Fruit fly (Drosophila melanogaster): ENCODE results near the gene CG42371.

The CG42371 gene

dm6 chr2L:2202018-2202852 is 14.8 kb downstream of the CG42371 start:
- peak; percentile 54 for TF ChIP-seq jim (GFP tag; optimal IDR thresholded peaks at IDR 0.05)
- peak; percentile 87 for TF ChIP-seq Dif (GFP tag; optimal IDR thresholded peaks at IDR 0.05; ENCODE audit: partially characterized antibody)
- TF ChIP-seq Hnf4 (GFP tag; optimal IDR thresholded peaks at IDR 0.05): peak; percentile 100
- peak; percentile 100 for TF ChIP-seq fru (GFP tag; optimal IDR thresholded peaks at IDR 0.05)
- peak; percentile 100 for TF ChIP-seq woc (GFP tag; optimal IDR thresholded peaks at IDR 0.05)
- peak; percentile 99 for TF ChIP-seq tai (GFP tag; optimal IDR thresholded peaks at IDR 0.05)
- TF ChIP-seq Dfd (GFP tag; optimal IDR thresholded peaks at IDR 0.05): no peak
- no peak for TF ChIP-seq GATAd (GFP tag; optimal IDR thresholded peaks at IDR 0.05)
- TF ChIP-seq h (GFP tag; optimal IDR thresholded peaks at IDR 0.05): peak; percentile 100
- no peak for TF ChIP-seq Myc (optimal IDR thresholded peaks at IDR 0.05)
- no peak for TF ChIP-seq Hr78 (GFP tag; optimal IDR thresholded peaks at IDR 0.05)
- peak; percentile 98 for TF ChIP-seq CG9705 (GFP tag; optimal IDR thresholded peaks at IDR 0.05)
- no peak for TF ChIP-seq usp (GFP tag; optimal IDR thresholded peaks at IDR 0.05)
- TF ChIP-seq CG32264 (GFP tag; optimal IDR thresholded peaks at IDR 0.05): peak; percentile 99
- TF ChIP-seq dl (GFP tag; optimal IDR thresholded peaks at IDR 0.05; ENCODE audit: insufficient read depth in 1 of 2, partially characterized antibody in 2 of 2): peak; percentile 74 to 82
- TF ChIP-seq Abd-B (GFP tag; optimal IDR thresholded peaks at IDR 0.05): peak; percentile 1
- TF ChIP-seq Jra (GFP tag; optimal IDR thresholded peaks at IDR 0.05): peak; percentile 99
- TF ChIP-seq Hr83 (GFP tag; optimal IDR thresholded peaks at IDR 0.05; ENCODE audit: poor library complexity, severe bottlenecking): peak; percentile 84
- TF ChIP-seq ey (GFP tag; optimal IDR thresholded peaks at IDR 0.05): peak; percentile 100
- TF ChIP-seq psq (GFP tag; optimal IDR thresholded peaks at IDR 0.05): peak; percentile 99
- peak; percentile 24 for TF ChIP-seq N (GFP tag; optimal IDR thresholded peaks at IDR 0.05)
- peak; percentile 98 for TF ChIP-seq dsf (GFP tag; optimal IDR thresholded peaks at IDR 0.05; ENCODE audit: borderline replicate concordance)
- TF ChIP-seq dmrt93B (GFP tag; optimal IDR thresholded peaks at IDR 0.05): peak; percentile 99
- TF ChIP-seq CrebA (GFP tag; optimal IDR thresholded peaks at IDR 0.05; ENCODE audit: borderline replicate concordance): peak; percentile 97
- TF ChIP-seq Rel (GFP tag; optimal IDR thresholded peaks at IDR 0.05): peak; percentile 100
- TF ChIP-seq Rel (tag; optimal IDR thresholded peaks at IDR 0.05): peak; percentile 64
- peak; percentile 99 for TF ChIP-seq sage (GFP tag; optimal IDR thresholded peaks at IDR 0.05)
- TF ChIP-seq Mio (GFP tag; optimal IDR thresholded peaks at IDR 0.05): peak; percentile 94
- peak; percentile 97 for TF ChIP-seq sv (GFP tag; optimal IDR thresholded peaks at IDR 0.05)
- peak; percentile 100 for TF ChIP-seq rgr (GFP tag; optimal IDR thresholded peaks at IDR 0.05)
- no peak for TF ChIP-seq pan (optimal IDR thresholded peaks at IDR 0.05)
- peak; percentile 100 for TF ChIP-seq Sp1 (GFP tag; optimal IDR thresholded peaks at IDR 0.05)
- peak; percentile 98 to 100 for TF ChIP-seq foxo (GFP tag; optimal IDR thresholded peaks at IDR 0.05)
- peak; percentile 100 for TF ChIP-seq br (GFP tag; optimal IDR thresholded peaks at IDR 0.05)
- no peak for TF ChIP-seq lola (GFP tag; optimal IDR thresholded peaks at IDR 0.05)
- peak; percentile 99 for TF ChIP-seq brk (GFP tag; optimal IDR thresholded peaks at IDR 0.05)
- TF ChIP-seq HLH106 (tag; optimal IDR thresholded peaks at IDR 0.05): peak; percentile 100
- peak; percentile 87 for TF ChIP-seq Vsx2 (GFP tag; optimal IDR thresholded peaks at IDR 0.05; ENCODE audit: partially characterized antibody)
- TF ChIP-seq OdsH (GFP tag; optimal IDR thresholded peaks at IDR 0.05): peak; percentile 100

- peak; percentile 78 for TF ChIP-seq ey (GFP tag; optimal IDR thresholded peaks at IDR 0.05)
- peak; percentile 7 for TF ChIP-seq CrebA (GFP tag; optimal IDR thresholded peaks at IDR 0.05; ENCODE audit: borderline replicate concordance)
- TF ChIP-seq h (GFP tag; optimal IDR thresholded peaks at IDR 0.05): peak; percentile 85
- TF ChIP-seq woc (GFP tag; optimal IDR thresholded peaks at IDR 0.05): peak; percentile 24
- TF ChIP-seq fru (GFP tag; optimal IDR thresholded peaks at IDR 0.05): peak; percentile 76
- no peak for TF ChIP-seq lola (GFP tag; optimal IDR thresholded peaks at IDR 0.05)
- TF ChIP-seq brk (GFP tag; optimal IDR thresholded peaks at IDR 0.05): peak; percentile 47
- peak; percentile 74 for TF ChIP-seq HLH106 (tag; optimal IDR thresholded peaks at IDR 0.05)
- peak; percentile 58 for TF ChIP-seq dmrt93B (GFP tag; optimal IDR thresholded peaks at IDR 0.05)
- TF ChIP-seq CG9705 (GFP tag; optimal IDR thresholded peaks at IDR 0.05): peak; percentile 25
- TF ChIP-seq Abd-B (GFP tag; optimal IDR thresholded peaks at IDR 0.05): no peak
- no peak for TF ChIP-seq Myc (optimal IDR thresholded peaks at IDR 0.05)
- no peak for TF ChIP-seq usp (GFP tag; optimal IDR thresholded peaks at IDR 0.05)
- TF ChIP-seq foxo (GFP tag; optimal IDR thresholded peaks at IDR 0.05): peak in 1 of 2 experiments; percentile 82
- peak; percentile 51 for TF ChIP-seq tai (GFP tag; optimal IDR thresholded peaks at IDR 0.05)
- no peak for TF ChIP-seq Dif (GFP tag; optimal IDR thresholded peaks at IDR 0.05; ENCODE audit: partially characterized antibody)
- TF ChIP-seq Hr83 (GFP tag; optimal IDR thresholded peaks at IDR 0.05; ENCODE audit: poor library complexity, severe bottlenecking): no peak
- no peak for TF ChIP-seq N (GFP tag; optimal IDR thresholded peaks at IDR 0.05)
- no peak for TF ChIP-seq pan (optimal IDR thresholded peaks at IDR 0.05)
- TF ChIP-seq sage (GFP tag; optimal IDR thresholded peaks at IDR 0.05): peak; percentile 61
- peak; percentile 64 for TF ChIP-seq sv (GFP tag; optimal IDR thresholded peaks at IDR 0.05)
- no peak for TF ChIP-seq Hr78 (GFP tag; optimal IDR thresholded peaks at IDR 0.05)
- no peak for TF ChIP-seq Mio (GFP tag; optimal IDR thresholded peaks at IDR 0.05)
- TF ChIP-seq CG32264 (GFP tag; optimal IDR thresholded peaks at IDR 0.05): peak; percentile 72
- no peak for TF ChIP-seq dsf (GFP tag; optimal IDR thresholded peaks at IDR 0.05; ENCODE audit: borderline replicate concordance)
- TF ChIP-seq Dfd (GFP tag; optimal IDR thresholded peaks at IDR 0.05): no peak
- no peak for TF ChIP-seq Jra (GFP tag; optimal IDR thresholded peaks at IDR 0.05)
- no peak for TF ChIP-seq GATAd (GFP tag; optimal IDR thresholded peaks at IDR 0.05)
- TF ChIP-seq rgr (GFP tag; optimal IDR thresholded peaks at IDR 0.05): peak; percentile 78
- TF ChIP-seq psq (GFP tag; optimal IDR thresholded peaks at IDR 0.05): peak; percentile 48
- peak; percentile 78 for TF ChIP-seq Sp1 (GFP tag; optimal IDR thresholded peaks at IDR 0.05)
- TF ChIP-seq br (GFP tag; optimal IDR thresholded peaks at IDR 0.05): peak; percentile 76
- TF ChIP-seq dl (GFP tag; optimal IDR thresholded peaks at IDR 0.05; ENCODE audit: insufficient read depth in 1 of 2, partially characterized antibody in 2 of 2): no peak
- no peak for TF ChIP-seq jim (GFP tag; optimal IDR thresholded peaks at IDR 0.05)
- no peak for TF ChIP-seq Vsx2 (GFP tag; optimal IDR thresholded peaks at IDR 0.05; ENCODE audit: partially characterized antibody)
- no peak for TF ChIP-seq Rel (GFP tag; optimal IDR thresholded peaks at IDR 0.05)
- TF ChIP-seq Rel (tag; optimal IDR thresholded peaks at IDR 0.05): no peak
- peak; percentile 65 for TF ChIP-seq Hnf4 (GFP tag; optimal IDR thresholded peaks at IDR 0.05)
- TF ChIP-seq OdsH (GFP tag; optimal IDR thresholded peaks at IDR 0.05): peak; percentile 73
Observed at dm6 chr2L:2201107-2201561, 15.9 kb downstream of the CG42371 start.

Data from whole organism, wandering third instar larva.